Worm (Caenorhabditis elegans) whole organism, L3 larva: ENCODE results near the gene ubh-1.
A peak's percentile ranks its signal among the peaks of the same experiment; 100 is the strongest.

Experiments used
- aly-2 ChIP-seq: fragments of 150-350 bp; optimal IDR thresholded peaks from 2 replicates; lab custom pipeline; 2014; ENCODE audit warnings: missing biosample characterization, missing genetic modification characterization
- ceh-16 ChIP-seq: sonication (generic microtip); optimal IDR thresholded peaks from 2 replicates; lab custom pipeline; 2017; ENCODE audit warnings: missing biosample characterization, missing genetic modification characterization
- ceh-28 ChIP-seq: fragments of 150-350 bp; optimal IDR thresholded peaks from 2 replicates; lab custom pipeline; 2014; ENCODE audit warnings: missing biosample characterization, missing genetic modification reagents, missing genetic modification characterization
- ceh-82 ChIP-seq: fragments of 150-350 bp; optimal IDR thresholded peaks from 2 replicates; lab custom pipeline; 2014; ENCODE audit warnings: missing biosample characterization, missing genetic modification characterization
- ceh-9 ChIP-seq: sonication (generic microtip); optimal IDR thresholded peaks from 2 replicates; lab custom pipeline; 2018; ENCODE audit warnings: missing biosample characterization, missing genetic modification characterization
- daf-12 ChIP-seq: fragments of 150-350 bp; optimal IDR thresholded peaks from 2 replicates; lab custom pipeline; 2014; ENCODE audit warnings: missing biosample characterization, missing genetic modification reagents, missing genetic modification characterization
- egl-27 ChIP-seq: sonication (generic microtip); optimal IDR thresholded peaks from 4 replicates; lab custom pipeline; 2017; ENCODE audit warnings: missing biosample characterization, missing genetic modification reagents, missing genetic modification characterization
- elt-1 ChIP-seq: fragments of 150-350 bp; optimal IDR thresholded peaks from 2 replicates; lab custom pipeline; 2014; ENCODE audit warnings: missing biosample characterization, missing genetic modification characterization
- elt-2 ChIP-seq: sonication (generic microtip); optimal IDR thresholded peaks from 2 replicates; lab custom pipeline; 2016; ENCODE audit warnings: missing genetic modification reagents, mild to moderate bottlenecking, missing genetic modification characterization, missing compliant biosample characterization
- fkh-2 ChIP-seq: fragments of 150-350 bp; optimal IDR thresholded peaks from 2 replicates; lab custom pipeline; 2014; ENCODE audit warnings: missing biosample characterization, missing genetic modification reagents, missing genetic modification characterization
- fos-1 ChIP-seq: fragments of 150-350 bp; optimal IDR thresholded peaks from 2 replicates; lab custom pipeline; 2014; ENCODE audit warnings: missing biosample characterization, missing genetic modification characterization
- hmg-11 ChIP-seq: sonication (generic microtip); optimal IDR thresholded peaks from 2 replicates; lab custom pipeline; 2016; ENCODE audit warnings: missing genetic modification characterization, missing compliant biosample characterization
- jun-1 ChIP-seq: fragments of 150-350 bp; optimal IDR thresholded peaks from 2 replicates; lab custom pipeline; 2014; ENCODE audit warnings: missing biosample characterization, missing genetic modification reagents, missing genetic modification characterization
- lin-15B ChIP-seq: fragments of 150-350 bp; optimal IDR thresholded peaks from 2 replicates; lab custom pipeline; 2014; ENCODE audit warnings: missing biosample characterization, missing genetic modification characterization
- lin-39 ChIP-seq: fragments of 150-350 bp; optimal IDR thresholded peaks from 2 replicates; lab custom pipeline; 2018; ENCODE audit warnings: missing biosample characterization, missing genetic modification reagents, missing genetic modification characterization
- lsy-12 ChIP-seq: sonication (generic microtip); optimal IDR thresholded peaks from 2 replicates; lab custom pipeline; 2016; ENCODE audit warnings: mild to moderate bottlenecking, missing genetic modification characterization, missing compliant biosample characterization
- mdl-1 ChIP-seq: fragments of 150-350 bp; optimal IDR thresholded peaks from 2 replicates; lab custom pipeline; 2014; ENCODE audit warnings: missing biosample characterization, missing genetic modification characterization
- mml-1 ChIP-seq: fragments of 150-350 bp; sonication (generic microtip); optimal IDR thresholded peaks from 3 replicates; lab custom pipeline; 2014; ENCODE audit warnings: missing biosample characterization, missing genetic modification characterization
- nfya-1 ChIP-seq: sonication (generic microtip); optimal IDR thresholded peaks from 2 replicates; lab custom pipeline; 2017; ENCODE audit warnings: missing genetic modification characterization, mild to moderate bottlenecking, missing compliant biosample characterization, antibody characterized with exemption, moderate library complexity; ENCODE audit not compliant: insufficient read depth
- nhr-25 ChIP-seq: sonication (generic microtip); optimal IDR thresholded peaks from 2 replicates; lab custom pipeline; 2017; ENCODE audit warnings: missing biosample characterization, missing genetic modification characterization
- nhr-28 ChIP-seq: fragments of 150-350 bp; optimal IDR thresholded peaks from 2 replicates; lab custom pipeline; 2014; ENCODE audit warnings: missing biosample characterization, missing genetic modification characterization
- nhr-43 ChIP-seq: sonication (generic microtip); optimal IDR thresholded peaks from 2 replicates; lab custom pipeline; 2016; ENCODE audit warnings: mild to moderate bottlenecking, missing genetic modification characterization, missing compliant biosample characterization; ENCODE audit not compliant: poor library complexity, severe bottlenecking
- nhr-67 ChIP-seq: fragments of 150-350 bp; optimal IDR thresholded peaks from 2 replicates; lab custom pipeline; 2014; ENCODE audit warnings: missing biosample characterization, missing genetic modification characterization
- nhr-76 ChIP-seq: fragments of 150-350 bp; sonication (generic microtip); optimal IDR thresholded peaks from 5 replicates; lab custom pipeline; 2014; ENCODE audit warnings: missing biosample characterization, missing genetic modification characterization
- pha-4 ChIP-seq: fragments of 150-350 bp; optimal IDR thresholded peaks from 2 replicates; lab custom pipeline; 2014; ENCODE audit warnings: missing biosample characterization, missing genetic modification reagents, missing genetic modification characterization
- snpc-4 ChIP-seq: fragments of 150-350 bp; optimal IDR thresholded peaks from 2 replicates; lab custom pipeline; 2014; ENCODE audit warnings: missing biosample characterization, missing genetic modification characterization
- unc-39 ChIP-seq: sonication (generic microtip); optimal IDR thresholded peaks from 4 replicates; lab custom pipeline; 2017; ENCODE audit warnings: missing biosample characterization, missing genetic modification characterization
- zag-1 ChIP-seq: fragments of 150-350 bp; optimal IDR thresholded peaks from 2 replicates; lab custom pipeline; 2014; ENCODE audit warnings: missing biosample characterization, missing genetic modification characterization
- ztf-11 ChIP-seq: fragments of 150-350 bp; optimal IDR thresholded peaks from 2 replicates; lab custom pipeline; 2014; ENCODE audit warnings: missing biosample characterization, missing genetic modification characterization
- ztf-4 ChIP-seq: fragments of 150-350 bp; optimal IDR thresholded peaks from 2 replicates; lab custom pipeline; 2014; ENCODE audit warnings: missing biosample characterization, missing genetic modification characterization

Gene ubh-1

DNA sequence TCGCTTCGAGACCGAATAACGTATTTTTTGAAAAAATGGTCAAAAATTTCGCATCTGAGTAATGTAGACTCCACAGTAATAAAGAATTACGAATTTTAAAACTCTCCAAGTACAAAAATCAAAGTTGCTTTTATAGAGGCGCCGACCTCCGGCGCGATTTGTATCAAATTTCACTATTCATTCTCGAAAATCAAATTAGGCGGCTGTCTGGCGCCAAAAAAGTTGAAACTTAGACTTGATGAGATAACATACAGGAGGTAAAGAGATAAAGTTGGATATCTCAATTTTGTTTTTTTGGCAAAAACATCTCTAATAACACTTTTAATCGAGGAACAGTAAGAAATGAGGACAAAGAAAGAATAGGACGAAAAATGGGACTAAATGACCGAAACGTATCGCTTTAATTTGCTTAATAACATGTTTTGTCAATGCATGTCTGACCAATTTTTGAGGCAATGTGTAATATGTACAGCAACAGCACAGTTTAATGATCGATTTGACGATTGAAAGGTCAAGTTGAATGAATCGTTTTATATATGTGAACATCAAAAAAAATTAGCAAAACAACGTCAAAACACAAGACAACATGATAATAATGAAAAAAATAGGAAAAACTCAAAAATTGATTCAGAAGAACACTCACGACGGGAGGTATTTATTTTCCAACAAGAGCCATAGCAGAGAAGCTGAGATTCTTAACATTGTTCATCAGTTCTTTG, 4.8 kb downstream of the ubh-1 start:
- TF ChIP-seq mdl-1 (tag; lab: Kevin White, UChicago): no peak
- no peak for TF ChIP-seq elt-1 (tag; lab: Kevin White, UChicago)
- no peak for TF ChIP-seq mml-1 (tag; lab: Kevin White, UChicago)
- no peak for TF ChIP-seq ztf-11
- no peak for TF ChIP-seq egl-27 (tag; lab: Kevin White, UChicago)
- no peak for TF ChIP-seq jun-1 (tag; lab: Kevin White, UChicago)
- no peak for TF ChIP-seq hmg-11
- no peak for TF ChIP-seq nhr-28 (tag; lab: Kevin White, UChicago)
- TF ChIP-seq ztf-4: no peak
- no peak for TF ChIP-seq ceh-28 (tag; lab: Kevin White, UChicago)
- no peak for TF ChIP-seq pha-4 (tag; lab: Kevin White, UChicago)
- TF ChIP-seq zag-1: no peak
- TF ChIP-seq fos-1 (tag; lab: Kevin White, UChicago): no peak
- TF ChIP-seq ceh-82: no peak
- TF ChIP-seq nfya-1: no peak
- TF ChIP-seq aly-2 (tag; lab: Kevin White, UChicago): no peak
- TF ChIP-seq nhr-76 (tag; lab: Kevin White, UChicago): no peak
- no peak for TF ChIP-seq fkh-2

DNA sequence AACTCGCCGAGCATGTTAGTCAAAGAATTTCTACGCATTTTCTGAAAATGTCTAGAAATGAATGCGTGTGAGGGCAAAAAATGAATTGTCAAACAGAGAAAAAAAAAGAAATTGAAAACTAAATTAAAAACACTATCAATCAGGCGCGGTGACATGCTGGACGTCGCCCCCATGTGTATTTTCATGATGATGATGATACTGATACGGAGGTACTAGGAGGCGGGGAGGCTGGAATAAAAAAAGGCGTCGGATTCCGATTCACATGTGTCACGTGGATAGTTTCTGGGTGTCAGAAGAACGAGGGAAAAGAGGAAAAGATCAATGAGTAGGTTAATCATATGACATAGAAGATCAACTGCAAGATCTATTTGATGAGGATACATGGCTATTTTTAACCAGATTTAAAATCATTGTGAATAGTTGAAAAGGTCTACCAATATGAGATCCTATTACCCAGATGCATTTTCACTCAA, 5.8 kb downstream of the ubh-1 start, which contains the start of gene W01A11.7:
W01A11.7 (minus strand) TSS at position 51 of the 473 bp plus-strand sequence.
- no peak for TF ChIP-seq nhr-67 (tag; lab: Kevin White, UChicago)
- TF ChIP-seq daf-12 (tag; lab: Kevin White, UChicago): no peak
- TF ChIP-seq mml-1 (tag; lab: Kevin White, UChicago): no peak
- TF ChIP-seq jun-1 (tag; lab: Kevin White, UChicago): no peak
- no peak for TF ChIP-seq ceh-16 (tag; lab: Kevin White, UChicago)
- TF ChIP-seq lsy-12: no peak
- no peak for TF ChIP-seq nfya-1
- TF ChIP-seq, all 47 proteins: peak for 0

DNA sequence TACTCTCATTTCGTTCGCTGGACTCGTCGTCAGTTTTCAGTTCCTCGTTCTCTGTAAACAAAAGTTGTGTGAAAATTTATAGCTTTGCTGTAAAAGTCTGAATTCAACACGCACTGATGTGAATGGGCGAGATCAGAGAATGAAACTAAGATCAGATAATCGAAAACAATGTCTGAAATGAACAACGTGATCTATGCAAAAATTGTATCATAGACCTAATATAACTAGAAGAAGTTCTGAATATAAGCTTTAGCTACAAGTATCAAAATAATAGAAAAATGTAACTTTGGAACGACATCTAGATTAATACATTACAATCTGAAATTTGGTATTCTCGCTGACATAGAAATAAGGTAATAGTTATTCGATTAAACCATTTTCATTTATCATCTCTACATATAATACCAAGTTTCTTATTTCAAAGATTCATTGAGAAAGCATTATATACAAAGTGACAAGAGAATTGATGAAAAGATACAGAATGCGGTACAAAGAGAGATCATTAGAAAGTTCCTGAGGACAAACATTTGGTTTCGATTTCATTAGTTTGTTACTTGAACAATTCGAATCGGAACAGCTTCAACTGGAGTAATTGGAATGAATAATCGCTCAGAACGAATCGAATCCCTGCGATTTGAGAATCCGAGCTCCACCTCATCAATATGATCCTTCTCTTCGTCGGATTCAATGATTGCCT, 6.9 kb downstream of the ubh-1 start, which contains the start of gene moc-2:
moc-2 (minus strand) TSS at position 51 of the 697 bp plus-strand sequence.
- no peak for TF ChIP-seq snpc-4 (tag; lab: Kevin White, UChicago)

DNA sequence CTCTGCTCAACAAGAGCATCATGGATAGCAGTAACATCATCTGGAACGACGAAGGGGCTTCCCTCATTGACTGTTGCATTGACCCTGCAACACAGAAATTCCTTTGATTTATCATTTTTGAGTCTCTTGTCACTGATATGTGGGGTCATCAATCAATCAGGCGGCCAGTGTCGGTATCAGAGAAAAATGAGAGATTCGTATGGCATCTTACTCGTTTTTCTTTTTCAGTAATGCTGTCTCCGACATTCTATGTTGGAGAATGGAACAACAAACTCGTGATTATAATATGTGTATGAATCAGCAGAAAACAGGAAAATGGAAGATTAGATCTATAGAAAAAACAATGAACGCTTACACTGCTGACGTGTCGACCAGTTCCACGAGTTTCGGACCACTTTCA, 8.1 kb downstream of the ubh-1 start:
- TF ChIP-seq lin-39 (tag; lab: Kevin White, UChicago): peak; percentile 39
- no peak for TF ChIP-seq nhr-43 (tag; lab: Kevin White, UChicago)
- TF ChIP-seq nhr-25: peak; percentile 0
- TF ChIP-seq, all 47 proteins: peak for 2

ce11 chrV:6498903-6499302, 12.3 kb downstream of the ubh-1 start, which contains the start of gene W01A11.1:
Gene W01A11.1, plus strand, starts transcription at chrV:6499224.
- TF ChIP-seq elt-2: peak; percentile 37
- no peak for TF ChIP-seq ceh-16 (tag; lab: Kevin White, UChicago)
- no peak for TF ChIP-seq lin-15B (tag; lab: Kevin White, UChicago)
- TF ChIP-seq ceh-9 (tag; lab: Kevin White, UChicago): no peak
- TF ChIP-seq unc-39 (tag; lab: Kevin White, UChicago): no peak

DNA sequence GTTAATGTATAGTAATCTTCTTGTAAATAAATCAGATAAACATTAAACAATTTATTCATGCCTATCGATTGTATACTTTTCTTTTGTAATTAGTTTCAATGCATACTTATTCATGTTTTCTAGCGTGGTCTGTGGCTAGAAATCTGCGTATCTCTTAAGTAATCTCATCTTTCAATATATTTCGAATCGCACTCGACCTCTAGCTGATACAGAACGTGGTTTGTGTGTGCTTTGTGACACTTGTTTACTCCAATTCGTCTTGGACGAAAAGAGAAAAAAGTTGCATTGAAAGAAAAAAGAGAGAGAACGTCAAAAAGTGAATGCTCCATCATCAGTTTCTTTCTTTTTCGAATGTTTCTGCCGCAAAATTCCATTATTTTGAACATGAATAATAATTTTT, 12.8 kb downstream of the ubh-1 start:
- no peak for TF ChIP-seq daf-12 (tag; lab: Kevin White, UChicago)
- TF ChIP-seq elt-1 (tag; lab: Kevin White, UChicago): peak; percentile 47
